Worm (Caenorhabditis elegans) whole organism, mixed stage, embryonic: ENCODE measurements around the gene Y39B6A.1.

ENCODE experiments used
- ham-2 ChIP-seq: fragments of 200-800 bp; sonication (Bioruptor generic); optimal IDR thresholded peaks from 2 replicates; lab custom pipeline; 2018; ENCODE audit warnings: mild to moderate bottlenecking, missing genetic modification characterization, missing compliant biosample characterization
- lsy-2 ChIP-seq: fragments of 150-350 bp; optimal IDR thresholded peaks from 2 replicates; lab custom pipeline; 2014; ENCODE audit warnings: missing biosample characterization, missing genetic modification characterization
- nhr-237 ChIP-seq: fragments of 150-350 bp; optimal IDR thresholded peaks from 2 replicates; lab custom pipeline; 2014; ENCODE audit warnings: missing biosample characterization, missing genetic modification characterization
- sem-2 ChIP-seq: fragments of 200-800 bp; sonication (Bioruptor generic); optimal IDR thresholded peaks from 2 replicates; lab custom pipeline; 2018; ENCODE audit warnings: mild to moderate bottlenecking, missing genetic modification characterization, missing compliant biosample characterization
- tbx-8 ChIP-seq: fragments of 200-800 bp; sonication (Bioruptor generic); optimal IDR thresholded peaks from 2 replicates; lab custom pipeline; 2018; ENCODE audit warnings: mild to moderate bottlenecking, missing genetic modification characterization, moderate library complexity, missing compliant biosample characterization
- unc-39 ChIP-seq: fragments of 150-350 bp; optimal IDR thresholded peaks from 2 replicates; lab custom pipeline; 2014; ENCODE audit warnings: missing biosample characterization, missing genetic modification characterization
- unc-62 ChIP-seq: fragments of 150-350 bp; optimal IDR thresholded peaks from 2 replicates; lab custom pipeline; 2014; ENCODE audit warnings: missing biosample characterization, missing genetic modification reagents, missing genetic modification characterization
- zip-8 ChIP-seq: fragments of 150-350 bp; optimal IDR thresholded peaks from 2 replicates; lab custom pipeline; 2014; ENCODE audit warnings: missing biosample characterization, missing genetic modification characterization
- ztf-11 ChIP-seq: fragments of 150-350 bp; optimal IDR thresholded peaks from 2 replicates; lab custom pipeline; 2014; ENCODE audit warnings: missing biosample characterization, missing genetic modification characterization

- TF ChIP-seq sem-2 (GFP tag; lab: Kevin White, UChicago) (no peak), unc-62 (GFP tag; lab: Kevin White, UChicago) (no peak), lsy-2 (tag; lab: Kevin White, UChicago) (no peak), ham-2 (GFP tag; lab: Kevin White, UChicago) (no peak), unc-39 (no peak), ztf-11 (tag; lab: Kevin White, UChicago) (no peak), tbx-8 (GFP tag; lab: Kevin White, UChicago) (no peak), nhr-237 (tag; lab: Kevin White, UChicago) (no peak), zip-8 (tag; lab: Kevin White, UChicago) (no peak)
Observed at ce11 chrV:19152328-19152727, 51.1 kb downstream of the Y39B6A.1 start, which contains the start of gene Y39B6A.69.
